Fruit fly (Drosophila melanogaster): ENCODE results near the gene Vlet.

Vlet gene

DNA sequence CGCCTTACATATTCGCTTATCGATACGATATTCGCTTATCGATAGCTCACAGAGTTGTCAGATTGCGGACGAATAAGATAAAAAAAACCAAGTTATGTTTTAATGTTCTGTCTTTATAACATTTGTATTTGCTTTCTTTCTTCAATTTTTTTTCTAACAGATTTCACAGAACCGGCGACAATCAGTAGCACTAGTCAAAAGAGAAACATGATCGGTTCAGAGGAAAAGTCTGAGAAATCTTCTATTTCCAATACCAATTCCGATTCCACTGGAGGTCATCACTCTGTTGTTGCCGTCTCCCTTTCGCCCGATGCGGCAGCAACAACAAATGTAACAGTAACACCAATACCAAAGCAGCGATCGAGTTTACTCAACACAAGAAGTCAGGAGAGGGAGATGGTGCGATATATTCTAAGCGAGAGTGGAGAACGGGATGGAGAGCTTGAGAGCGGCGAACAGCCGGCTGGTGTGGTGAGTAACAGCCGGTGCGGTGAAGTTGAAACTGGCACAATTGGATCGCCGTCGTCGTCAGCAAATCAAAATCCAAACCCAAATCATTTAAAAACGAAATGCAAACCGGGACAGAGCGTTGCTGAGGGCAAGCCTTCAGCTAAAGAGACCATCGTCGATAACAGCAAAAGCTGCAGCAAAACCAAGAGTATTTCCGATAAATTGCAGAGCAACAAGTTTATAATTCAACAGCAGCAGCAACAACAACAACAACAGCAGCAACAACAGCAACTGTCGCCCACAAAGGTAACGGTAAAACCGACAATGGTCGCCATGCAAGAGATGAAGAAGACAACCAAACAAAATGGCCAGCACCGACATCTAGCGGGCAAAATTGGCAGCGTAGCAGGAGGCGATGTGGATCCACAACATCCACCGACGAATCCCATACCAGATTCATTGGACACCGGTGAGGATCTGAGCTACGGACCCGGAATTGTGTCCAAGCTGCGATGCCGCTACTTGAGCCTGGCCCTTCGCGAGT lies 3.5 kb upstream of the Vlet start:
- TF ChIP-seq fd96Ca (GFP tag; IDR thresholded peaks at IDR 0.05), result peak; percentile 68; the same call in 2 of the 3 replicates
- TF ChIP-seq CG32121 (GFP tag; IDR thresholded peaks at IDR 0.05), result 0 out of 2 replicates have a peak, but pooled peaks have one; percentile 7
- TF ChIP-seq CG4496 (GFP tag; IDR thresholded peaks at IDR 0.05), result peak; percentile 43; the same call in 1 of the 3 replicates
- TF ChIP-seq CG12605 (GFP tag; IDR thresholded peaks at IDR 0.05), result peak; percentile 10; the same call in 1 of the 2 replicates
- no peak for TF ChIP-seq gl (tag; optimal IDR thresholded peaks at IDR 0.05)
- TF ChIP-seq Pif1B (GFP tag; optimal IDR thresholded peaks at IDR 0.05), result peak; percentile 11
- TF ChIP-seq CG14655 (GFP tag; optimal IDR thresholded peaks at IDR 0.05), result peak; percentile 54
- TF ChIP-seq CG10348 (GFP tag; IDR thresholded peaks at IDR 0.05), result no peak
- TF ChIP-seq CG15710 (tag; optimal IDR thresholded peaks at IDR 0.05), result peak; percentile 64
- TF ChIP-seq CG8159 (tag; optimal IDR thresholded peaks at IDR 0.05), result peak; percentile 47
- TF ChIP-seq rn (GFP tag; IDR thresholded peaks at IDR 0.05), result no peak; the same call in 1 of the 2 replicates
- peak; percentile 55 for TF ChIP-seq Pif1A (GFP tag; optimal IDR thresholded peaks at IDR 0.05)
- peak; percentile 42 for TF ChIP-seq CG13204 (GFP tag; optimal IDR thresholded peaks at IDR 0.05)
- TF ChIP-seq Ets98B (GFP tag; IDR thresholded peaks at IDR 0.05), result peak; percentile 33
- TF ChIP-seq CG9948 (tag; optimal IDR thresholded peaks at IDR 0.05), result peak; percentile 21
- TF ChIP-seq CG8301 (tag; optimal IDR thresholded peaks at IDR 0.05), result peak; percentile 24
- TF ChIP-seq D1 (tag; optimal IDR thresholded peaks at IDR 0.05), result peak; percentile 6
- TF ChIP-seq Snoo (tag; optimal IDR thresholded peaks at IDR 0.05), result peak; percentile 37
- TF ChIP-seq CG17806 (tag; optimal IDR thresholded peaks at IDR 0.05), result peak; percentile 39
- peak; percentile 16 for TF ChIP-seq CG34367 (tag; optimal IDR thresholded peaks at IDR 0.05)
- peak; percentile 99 for TF ChIP-seq EcR (GFP tag; optimal IDR thresholded peaks at IDR 0.05)

DNA sequence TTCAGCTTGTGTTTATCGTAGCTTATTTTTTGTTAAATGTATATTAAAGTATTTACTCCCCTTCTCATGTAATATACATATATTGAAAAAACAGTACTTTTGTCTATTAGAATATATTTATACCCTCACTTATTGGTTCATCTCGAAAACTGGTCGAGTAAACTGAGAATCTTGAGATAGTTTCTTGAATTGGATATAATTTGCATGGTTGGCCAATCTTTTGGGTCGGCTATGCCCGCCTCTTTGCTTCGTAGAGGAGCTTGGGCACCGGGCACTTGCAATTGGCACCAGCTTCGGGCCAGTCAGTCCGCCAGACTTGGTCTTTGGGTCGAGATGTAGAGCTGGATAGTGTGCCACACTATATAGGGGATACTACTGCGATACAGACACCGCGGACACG lies 2.0 kb upstream of the Vlet start:
- TF ChIP-seq CG34367 (tag; optimal IDR thresholded peaks at IDR 0.05), result no peak
- no peak for TF ChIP-seq CG12605 (GFP tag; IDR thresholded peaks at IDR 0.05)
- TF ChIP-seq CG4496 (GFP tag; IDR thresholded peaks at IDR 0.05), result no peak
- TF ChIP-seq CG8301 (tag; optimal IDR thresholded peaks at IDR 0.05), result no peak
- TF ChIP-seq Ets98B (GFP tag; IDR thresholded peaks at IDR 0.05), result 0 out of 2 replicates have a peak, but pooled peaks have one; percentile 12
- TF ChIP-seq CG8159 (tag; optimal IDR thresholded peaks at IDR 0.05), result no peak
- TF ChIP-seq Pif1B (GFP tag; optimal IDR thresholded peaks at IDR 0.05), result no peak
- no peak for TF ChIP-seq Pif1A (GFP tag; optimal IDR thresholded peaks at IDR 0.05)

DNA sequence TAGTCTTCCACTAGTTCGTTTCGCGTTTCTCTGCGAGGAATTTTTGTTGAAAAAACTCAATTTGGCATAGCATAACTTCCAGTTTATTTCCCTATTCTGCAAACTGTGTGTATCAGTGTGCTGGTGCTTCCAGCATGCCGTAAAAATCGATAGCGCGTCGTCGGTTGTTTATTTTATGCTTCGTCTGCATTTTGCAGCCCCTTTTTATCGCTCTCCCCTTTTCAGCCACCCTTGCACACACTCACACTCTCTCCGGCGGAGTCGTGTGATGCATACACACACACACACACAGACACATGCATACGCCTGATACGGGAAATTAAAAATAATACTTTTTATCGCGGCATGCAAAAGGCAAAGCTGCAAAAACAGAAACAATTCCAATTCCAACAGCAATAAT lies 1.1 kb upstream of the Vlet start:
- TF ChIP-seq CG4496 (GFP tag; IDR thresholded peaks at IDR 0.05), result peak; percentile 55; the same call in 1 of the 3 replicates
- peak; percentile 15; the same call in 1 of the 2 replicates for TF ChIP-seq Ets98B (GFP tag; IDR thresholded peaks at IDR 0.05)
- no peak for TF ChIP-seq CG8159 (tag; optimal IDR thresholded peaks at IDR 0.05)
- no peak for TF ChIP-seq CG8301 (tag; optimal IDR thresholded peaks at IDR 0.05)
- no peak for TF ChIP-seq Pif1B (GFP tag; optimal IDR thresholded peaks at IDR 0.05)
- TF ChIP-seq EcR (GFP tag; optimal IDR thresholded peaks at IDR 0.05), result no peak
- TF ChIP-seq CG14655 (GFP tag; optimal IDR thresholded peaks at IDR 0.05), result no peak
- no peak for TF ChIP-seq CG10348 (GFP tag; IDR thresholded peaks at IDR 0.05)
- no peak for TF ChIP-seq CG32121 (GFP tag; IDR thresholded peaks at IDR 0.05)
- no peak for TF ChIP-seq CG9948 (tag; optimal IDR thresholded peaks at IDR 0.05)
- no peak for TF ChIP-seq fd96Ca (GFP tag; IDR thresholded peaks at IDR 0.05)
- TF ChIP-seq CG13204 (GFP tag; optimal IDR thresholded peaks at IDR 0.05), result no peak

DNA sequence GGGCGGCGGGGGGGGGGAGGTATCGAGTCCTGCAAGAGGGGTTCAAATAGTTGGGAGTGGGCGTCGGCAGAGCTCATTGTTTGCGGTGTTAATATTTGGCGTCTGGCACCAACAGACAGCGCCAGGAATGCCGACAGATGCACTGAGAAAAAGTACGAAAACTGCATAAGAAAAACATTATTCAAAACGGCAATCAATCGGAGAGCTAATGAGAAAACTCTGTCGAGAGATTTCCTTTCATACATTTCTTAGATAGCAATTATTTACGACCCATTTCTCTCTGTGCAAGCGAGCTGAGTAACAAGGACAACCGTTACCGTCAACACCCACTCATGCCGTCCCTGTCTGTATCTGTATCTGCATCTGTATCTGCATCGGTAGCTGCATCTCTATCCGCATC lies 14.3 kb downstream of the Vlet start:
- peak; percentile 53 for TF ChIP-seq CG8159 (tag; optimal IDR thresholded peaks at IDR 0.05)
- peak; percentile 16 for TF ChIP-seq CG8301 (tag; optimal IDR thresholded peaks at IDR 0.05)
- TF ChIP-seq CG14655 (GFP tag; optimal IDR thresholded peaks at IDR 0.05), result peak; percentile 40
- TF ChIP-seq CG9948 (tag; optimal IDR thresholded peaks at IDR 0.05), result peak; percentile 10
- TF ChIP-seq CG34367 (tag; optimal IDR thresholded peaks at IDR 0.05), result peak; percentile 50
- TF ChIP-seq CG15710 (tag; optimal IDR thresholded peaks at IDR 0.05), result peak; percentile 48
- TF ChIP-seq Snoo (tag; optimal IDR thresholded peaks at IDR 0.05), result no peak
- TF ChIP-seq D1 (tag; optimal IDR thresholded peaks at IDR 0.05), result no peak
- no peak for TF ChIP-seq rn (GFP tag; IDR thresholded peaks at IDR 0.05)
- peak; percentile 67; the same call in 2 of the 3 replicates for TF ChIP-seq fd96Ca (GFP tag; IDR thresholded peaks at IDR 0.05)
- TF ChIP-seq Pif1B (GFP tag; optimal IDR thresholded peaks at IDR 0.05), result peak; percentile 37
- TF ChIP-seq CG10348 (GFP tag; IDR thresholded peaks at IDR 0.05), result no peak
- no peak for TF ChIP-seq CG13204 (GFP tag; optimal IDR thresholded peaks at IDR 0.05)
- TF ChIP-seq gl (tag; optimal IDR thresholded peaks at IDR 0.05), result no peak
- TF ChIP-seq EcR (GFP tag; optimal IDR thresholded peaks at IDR 0.05), result no peak
- peak; percentile 55; the same call in 1 of the 2 replicates for TF ChIP-seq CG12605 (GFP tag; IDR thresholded peaks at IDR 0.05)
- TF ChIP-seq CG4496 (GFP tag; IDR thresholded peaks at IDR 0.05), result peak; percentile 75
- peak; percentile 21 for TF ChIP-seq Pif1A (GFP tag; optimal IDR thresholded peaks at IDR 0.05)
- no peak for TF ChIP-seq CG32121 (GFP tag; IDR thresholded peaks at IDR 0.05)
- TF ChIP-seq CG17806 (tag; optimal IDR thresholded peaks at IDR 0.05), result peak; percentile 36
- peak; percentile 41; the same call in 1 of the 2 replicates for TF ChIP-seq Ets98B (GFP tag; IDR thresholded peaks at IDR 0.05)

DNA sequence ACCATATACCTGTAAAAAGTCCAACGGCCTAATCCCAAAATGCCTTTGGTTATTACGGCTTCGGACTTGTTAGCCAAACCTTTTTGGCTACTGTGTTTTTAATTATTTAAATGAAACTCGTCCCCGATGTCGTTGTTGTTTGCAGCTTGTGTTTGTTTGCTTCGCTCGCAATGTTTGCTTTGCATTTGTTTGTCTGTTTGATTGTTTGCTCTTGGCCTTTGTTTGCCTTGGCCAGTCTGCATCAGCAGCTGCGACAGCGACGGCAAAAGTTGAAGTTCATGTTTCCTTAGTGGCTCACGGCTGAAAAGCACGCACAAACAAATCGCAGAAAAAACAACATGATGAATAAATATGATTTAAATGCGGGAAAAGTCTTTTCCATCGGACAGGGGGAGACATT lies 17.9 kb downstream of the Vlet start:
- TF ChIP-seq CG8159 (tag; optimal IDR thresholded peaks at IDR 0.05), result peak; percentile 21
- no peak for TF ChIP-seq CG32121 (GFP tag; IDR thresholded peaks at IDR 0.05)
- TF ChIP-seq Pif1A (GFP tag; optimal IDR thresholded peaks at IDR 0.05), result peak; percentile 24
- peak; percentile 19 for TF ChIP-seq gl (tag; optimal IDR thresholded peaks at IDR 0.05)
- TF ChIP-seq Ets98B (GFP tag; IDR thresholded peaks at IDR 0.05), result no peak
- TF ChIP-seq Snoo (tag; optimal IDR thresholded peaks at IDR 0.05), result peak; percentile 22
- peak; percentile 22 for TF ChIP-seq CG34367 (tag; optimal IDR thresholded peaks at IDR 0.05)
- no peak for TF ChIP-seq CG12605 (GFP tag; IDR thresholded peaks at IDR 0.05)
- peak; percentile 23 for TF ChIP-seq Pif1B (GFP tag; optimal IDR thresholded peaks at IDR 0.05)
- peak; percentile 43; the same call in 1 of the 3 replicates for TF ChIP-seq CG4496 (GFP tag; IDR thresholded peaks at IDR 0.05)
- no peak for TF ChIP-seq rn (GFP tag; IDR thresholded peaks at IDR 0.05)
- TF ChIP-seq CG13204 (GFP tag; optimal IDR thresholded peaks at IDR 0.05), result no peak
- TF ChIP-seq CG17806 (tag; optimal IDR thresholded peaks at IDR 0.05), result peak; percentile 13
